Fruit fly (Drosophila melanogaster): Measurements from ENCODE around the gene Srp14.

Gene Srp14

dm6 chr3R:20556281-20557113 is 23.4 kb upstream of the Srp14 start (continued):
- peak; percentile 6 for TF ChIP-seq dsx (GFP tag; optimal IDR thresholded peaks at IDR 0.05; ENCODE audit: poor library complexity, severe bottlenecking)
- peak; percentile 55 for TF ChIP-seq Lpt (GFP tag; optimal IDR thresholded peaks at IDR 0.05)
- TF ChIP-seq Hr38 (GFP tag; optimal IDR thresholded peaks at IDR 0.05): no peak
- no peak for TF ChIP-seq vri (GFP tag; optimal IDR thresholded peaks at IDR 0.05)
- no peak for TF ChIP-seq Blimp-1 (GFP tag; optimal IDR thresholded peaks at IDR 0.05)
- TF ChIP-seq Eip75B (GFP tag; optimal IDR thresholded peaks at IDR 0.05): peak; percentile 65
- TF ChIP-seq eg (GFP tag; IDR thresholded peaks at IDR 0.05): peak; percentile 86
- TF ChIP-seq cyc (GFP tag; optimal IDR thresholded peaks at IDR 0.05): peak; percentile 67
- peak; percentile 81 for TF ChIP-seq CG6163 (GFP tag; IDR thresholded peaks at IDR 0.05)
- TF ChIP-seq CG10631 (GFP tag; optimal IDR thresholded peaks at IDR 0.05): peak; percentile 72
- TF ChIP-seq CG7368 (GFP tag; optimal IDR thresholded peaks at IDR 0.05): peak; percentile 74
- TF ChIP-seq CG8119 (GFP tag; IDR thresholded peaks at IDR 0.05): peak; percentile 65
- TF ChIP-seq CG16779 (tag; optimal IDR thresholded peaks at IDR 0.05): peak; percentile 78
- TF ChIP-seq Sox15 (GFP tag; optimal IDR thresholded peaks at IDR 0.05): peak; percentile 63
- no peak for TF ChIP-seq Eip93F (GFP tag; optimal IDR thresholded peaks at IDR 0.05)
- TF ChIP-seq dac (GFP tag; optimal IDR thresholded peaks at IDR 0.05): peak; percentile 46
- TF ChIP-seq Eip78C (GFP tag): peak; percentile 89
- peak; percentile 89 for TF ChIP-seq CG32006 (GFP tag; optimal IDR thresholded peaks at IDR 0.05)
- TF ChIP-seq CG11762 (GFP tag; optimal IDR thresholded peaks at IDR 0.05; ENCODE audit: insufficient read depth): peak; percentile 65
- peak; percentile 70 for TF ChIP-seq CG4318 (GFP tag; optimal IDR thresholded peaks at IDR 0.05)
- TF ChIP-seq Sox14 (GFP tag; optimal IDR thresholded peaks at IDR 0.05): peak; percentile 70
- TF ChIP-seq CG3919 (GFP tag; optimal IDR thresholded peaks at IDR 0.05): peak; percentile 81
- peak; percentile 79 for TF ChIP-seq CG15336 (GFP tag; IDR thresholded peaks at IDR 0.05)
- TF ChIP-seq ss (GFP tag; optimal IDR thresholded peaks at IDR 0.05): peak; percentile 89
- peak; percentile 93 for TF ChIP-seq CG9139 (GFP tag; optimal IDR thresholded peaks at IDR 0.05)
- TF ChIP-seq fd85E (GFP tag; optimal IDR thresholded peaks at IDR 0.05): no peak

- TF ChIP-seq CG6276 (GFP tag; optimal IDR thresholded peaks at IDR 0.05) (peak; percentile 16), Eip75B (GFP tag; optimal IDR thresholded peaks at IDR 0.05) (no peak), CG8119 (GFP tag; IDR thresholded peaks at IDR 0.05) (no peak)
Observed at dm6 chr3R:20557114-20557414, 22.9 kb upstream of the Srp14 start.

DNA sequence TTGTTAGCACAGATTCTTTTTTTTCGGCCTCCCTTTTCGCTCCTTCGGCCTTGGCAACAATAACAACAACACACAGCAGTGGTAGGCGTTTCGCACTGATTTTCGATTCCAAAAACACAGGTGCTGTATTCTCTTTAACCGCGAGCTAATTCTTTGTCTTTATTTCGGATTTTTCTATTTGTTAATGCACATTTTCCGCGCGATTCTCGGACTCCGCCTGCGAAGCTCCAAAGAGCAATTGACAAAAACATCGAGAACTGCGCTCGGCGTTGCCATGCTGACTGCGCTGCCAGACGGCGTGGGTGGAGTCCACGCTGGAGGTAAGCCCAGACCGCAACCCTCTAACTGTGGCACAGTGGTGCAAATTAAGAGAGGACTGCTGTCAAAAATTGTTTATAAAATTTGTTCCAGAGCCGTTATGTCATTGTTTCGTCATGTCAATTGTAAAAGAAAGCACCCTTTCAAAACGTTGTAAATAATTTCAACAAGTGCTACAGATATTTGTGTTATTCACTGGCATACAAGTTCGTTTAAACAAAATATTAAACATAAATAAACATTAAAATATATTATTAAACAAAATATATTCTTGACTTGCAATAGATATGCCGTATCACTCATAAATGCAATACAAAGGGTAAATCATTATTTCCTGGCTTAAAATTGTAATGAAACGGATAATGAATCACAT is 22.4 kb upstream of the Srp14 start, which contains the start of the genes DPCoAC and CG5180:
Gene DPCoAC (minus strand): TSS at position 253 of the 691 bp plus-strand sequence.
Gene CG5180 (plus strand): TSS at position 516 of the 691 bp plus-strand sequence.
- no peak for TF ChIP-seq Ets96B (tag; optimal IDR thresholded peaks at IDR 0.05)
- TF ChIP-seq Met (GFP tag; optimal IDR thresholded peaks at IDR 0.05): peak; percentile 56
- peak; percentile 81 for TF ChIP-seq Sox14 (GFP tag; optimal IDR thresholded peaks at IDR 0.05)
- peak; percentile 29 for TF ChIP-seq fkh (GFP tag; optimal IDR thresholded peaks at IDR 0.05)
- TF ChIP-seq lz (GFP tag; optimal IDR thresholded peaks at IDR 0.05): peak; percentile 15
- TF ChIP-seq Eip93F (GFP tag; optimal IDR thresholded peaks at IDR 0.05): peak; percentile 45
- TF ChIP-seq net (GFP tag; optimal IDR thresholded peaks at IDR 0.05): peak; percentile 46
- TF ChIP-seq acj6 (GFP tag; optimal IDR thresholded peaks at IDR 0.05): peak; percentile 21
- peak; percentile 74 for TF ChIP-seq CG31627 (GFP tag; optimal IDR thresholded peaks at IDR 0.05)
- TF ChIP-seq fd85E (GFP tag; optimal IDR thresholded peaks at IDR 0.05): no peak
- no peak for TF ChIP-seq fd59A (GFP tag; optimal IDR thresholded peaks at IDR 0.05)
- peak; percentile 40 for TF ChIP-seq CG6808 (GFP tag; optimal IDR thresholded peaks at IDR 0.05)
- TF ChIP-seq Blimp-1 (GFP tag; optimal IDR thresholded peaks at IDR 0.05): peak; percentile 12
- peak in 1 of 2 experiments; percentile 65 for TF ChIP-seq salr (GFP tag; optimal IDR thresholded peaks at IDR 0.05)
- peak; percentile 70 for TF ChIP-seq vri (GFP tag; optimal IDR thresholded peaks at IDR 0.05)
- peak; percentile 20 for TF ChIP-seq CG8319 (GFP tag; optimal IDR thresholded peaks at IDR 0.05)
- peak; percentile 9 for TF ChIP-seq CG11762 (GFP tag; optimal IDR thresholded peaks at IDR 0.05; ENCODE audit: insufficient read depth)
- peak; percentile 32 for TF ChIP-seq Eip75B (GFP tag; optimal IDR thresholded peaks at IDR 0.05)
- peak; percentile 32 for TF ChIP-seq topi (GFP tag; optimal IDR thresholded peaks at IDR 0.05)
- TF ChIP-seq dac (GFP tag; optimal IDR thresholded peaks at IDR 0.05): peak; percentile 16
- peak; percentile 79 for TF ChIP-seq Eip78C (GFP tag)
- no peak for TF ChIP-seq Hr38 (GFP tag; optimal IDR thresholded peaks at IDR 0.05)
- TF ChIP-seq CG6854 (GFP tag; optimal IDR thresholded peaks at IDR 0.05): peak; percentile 16
- TF ChIP-seq esn (GFP tag; optimal IDR thresholded peaks at IDR 0.05): peak; percentile 56
- peak; percentile 60 for TF ChIP-seq Hr39 (GFP tag; optimal IDR thresholded peaks at IDR 0.05)
- peak; percentile 46 for TF ChIP-seq Sox15 (GFP tag; optimal IDR thresholded peaks at IDR 0.05)
- TF ChIP-seq CG32006 (GFP tag; optimal IDR thresholded peaks at IDR 0.05): peak; percentile 65
- TF ChIP-seq CG1621 (tag; optimal IDR thresholded peaks at IDR 0.05): peak; percentile 47
- TF ChIP-seq ss (GFP tag; optimal IDR thresholded peaks at IDR 0.05): peak; percentile 34 to 37
- peak; percentile 56 for TF ChIP-seq CG4318 (GFP tag; optimal IDR thresholded peaks at IDR 0.05)

Data from whole organism, prepupa.